ENCODE assay signal across 2 worm cellular contexts in the genomic region with DNA sequence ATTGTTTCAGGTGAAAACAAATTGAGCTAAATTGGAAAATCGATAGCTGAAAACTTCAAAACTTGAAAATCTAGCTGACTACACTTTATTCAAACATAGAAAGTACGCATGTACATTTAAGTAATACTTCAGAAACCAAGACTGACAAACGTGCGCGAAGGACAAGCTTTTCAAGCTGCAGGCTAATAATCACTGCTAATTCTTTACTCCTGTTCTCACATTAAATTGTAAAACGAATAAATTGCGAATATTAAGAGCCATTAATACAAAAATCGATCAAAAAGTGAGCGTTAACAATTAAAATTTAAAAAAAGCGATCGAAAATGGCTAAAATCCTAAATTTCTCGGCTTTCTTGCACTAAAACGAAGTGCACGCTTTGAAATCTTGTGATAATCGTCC.
TF ChIP-seq lines count a peak whose summit lies in the region.

No protein-coding gene starts in this region.

TF ChIP-seq in whole organism, L4 larva, 104 proteins besides CTCF, POLR2A, EP300 and RAD21:
- TF ChIP-seq zfp-2 (tag; optimal IDR thresholded peaks at IDR 0.05; lab: Kevin White, UChicago) = no peak
- TF ChIP-seq cey-2 (tag; optimal IDR thresholded peaks at IDR 0.05; lab: Kevin White, UChicago; ENCODE audit: borderline replicate concordance, insufficient read depth) = no peak
- TF ChIP-seq ceh-28 (tag; optimal IDR thresholded peaks at IDR 0.05; lab: Kevin White, UChicago) = no peak
- TF ChIP-seq fkh-10 (GFP tag; optimal IDR thresholded peaks at IDR 0.05; lab: Kevin White, UChicago) = no peak
- TF ChIP-seq aha-1 (tag; lab: Kevin White, UChicago) = peak; percentile 80
- no peak for TF ChIP-seq ceh-44 (GFP tag; IDR thresholded peaks at IDR 0.05; lab: Robert Waterston, UW)
- no peak for TF ChIP-seq F49E8.2 (tag; optimal IDR thresholded peaks at IDR 0.05; lab: Kevin White, UChicago; ENCODE audit: borderline replicate concordance)

TF ChIP-seq in whole organism, young adult, 124 proteins besides CTCF, POLR2A, EP300 and RAD21:
- TF ChIP-seq nhr-90 (tag; optimal IDR thresholded peaks at IDR 0.05; lab: Kevin White, UChicago) (no peak), madf-3 (GFP tag; IDR thresholded peaks at IDR 0.05; lab: Robert Waterston, UW) (peak; percentile 82), fkh-3 (tag; optimal IDR thresholded peaks at IDR 0.05; lab: Kevin White, UChicago) (no peak)
